Worm (Caenorhabditis elegans) whole organism, L1 larva: Measurements from ENCODE around the gene K04C1.3.

Experiments used
- Y116A8C.19 ChIP-seq: sonication (generic microtip); optimal IDR thresholded peaks from 2 replicates; lab custom pipeline; 2016; ENCODE audit warnings: missing compliant biosample characterization, missing genetic modification characterization, borderline replicate concordance
- dsc-1 ChIP-seq: sonication (generic microtip); optimal IDR thresholded peaks from 2 replicates; lab custom pipeline; 2016; ENCODE audit warnings: mild to moderate bottlenecking, missing genetic modification characterization, missing compliant biosample characterization
- egl-27 ChIP-seq, 2 experiments: fragments of 150-350 bp in 1 of 2; sonication (generic microtip); optimal IDR thresholded peaks; 3 replicates each; lab custom pipeline; 2017 to 2018; ENCODE audit warnings: missing biosample characterization in 2 of 2, missing genetic modification characterization in 2 of 2, missing genetic modification reagents in 2 of 2
- fos-1 ChIP-seq: fragments of 150-350 bp; optimal IDR thresholded peaks from 2 replicates; lab custom pipeline; 2014; ENCODE audit warnings: missing biosample characterization, missing genetic modification characterization
- lir-3 ChIP-seq: sonication (generic microtip); optimal IDR thresholded peaks from 2 replicates; lab custom pipeline; 2016; ENCODE audit warnings: mild to moderate bottlenecking, missing genetic modification characterization, moderate library complexity, missing compliant biosample characterization; ENCODE audit not compliant: poor library complexity
- mdl-1 ChIP-seq, 2 experiments: fragments of 150-350 bp; optimal IDR thresholded peaks; 2 replicates each; lab custom pipeline; 2014 to 2017; ENCODE audit warnings: missing biosample characterization in 2 of 2, missing genetic modification characterization in 2 of 2, inconsistent platforms in 1 of 2
- nhr-11 ChIP-seq: fragments of 150-350 bp; optimal IDR thresholded peaks from 2 replicates; lab custom pipeline; 2014; ENCODE audit warnings: missing biosample characterization, missing genetic modification characterization
- nhr-12 ChIP-seq: sonication (generic microtip); optimal IDR thresholded peaks from 2 replicates; lab custom pipeline; 2017; ENCODE audit warnings: missing biosample characterization, missing genetic modification characterization
- nhr-76 ChIP-seq: sonication (generic microtip); optimal IDR thresholded peaks from 2 replicates; lab custom pipeline; 2017; ENCODE audit warnings: missing biosample characterization, missing genetic modification characterization
- pag-3 ChIP-seq: sonication (generic microtip); optimal IDR thresholded peaks from 2 replicates; lab custom pipeline; 2017; ENCODE audit warnings: missing genetic modification characterization, mild to moderate bottlenecking, missing compliant biosample characterization, antibody characterized with exemption, borderline replicate concordance; ENCODE audit not compliant: insufficient read depth
- sptf-1 ChIP-seq: fragments of 150-350 bp; optimal IDR thresholded peaks from 2 replicates; lab custom pipeline; 2014; ENCODE audit warnings: missing biosample characterization, missing genetic modification characterization
- vab-15 ChIP-seq: sonication (generic microtip); optimal IDR thresholded peaks from 2 replicates; lab custom pipeline; 2017; ENCODE audit warnings: missing genotype, mild to moderate bottlenecking, missing genetic modification characterization, missing compliant biosample characterization
- xbp-1 ChIP-seq: sonication (generic microtip); optimal IDR thresholded peaks from 2 replicates; lab custom pipeline; 2016; ENCODE audit warnings: missing genetic modification characterization, missing compliant biosample characterization
- ztf-4 ChIP-seq: fragments of 150-350 bp; optimal IDR thresholded peaks from 2 replicates; lab custom pipeline; 2014; ENCODE audit warnings: missing biosample characterization, missing genetic modification characterization

DNA sequence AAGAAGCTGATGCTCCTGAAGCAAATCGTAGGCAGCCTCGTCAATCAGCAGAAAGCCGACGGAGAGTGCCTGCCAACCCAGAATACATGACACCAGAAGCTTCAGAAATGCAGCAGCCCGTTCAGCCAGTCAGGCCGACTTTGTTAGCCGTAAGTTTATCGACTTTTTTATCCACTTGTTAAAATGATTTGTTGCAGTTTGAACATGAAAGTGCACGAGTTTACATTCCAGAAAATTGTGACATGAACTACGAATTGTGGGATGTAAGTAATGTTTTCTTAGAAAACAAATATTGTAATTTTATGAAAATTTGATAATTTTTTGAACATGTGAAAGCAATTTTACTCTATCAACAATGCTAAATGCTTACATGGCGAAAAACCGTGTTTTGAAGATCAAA is 3.0 kb downstream of the K04C1.3 start:
- TF ChIP-seq nhr-76 (tag; lab: Kevin White, UChicago) (no peak), egl-27 (tag; optimal IDR thresholded peaks at IDR 0.05; lab: Kevin White, UChicago) (no peak), fos-1 (tag; lab: Kevin White, UChicago) (no peak), ztf-4 (tag; lab: Kevin White, UChicago) (no peak), nhr-12 (tag; lab: Kevin White, UChicago) (no peak), sptf-1 (tag; lab: Kevin White, UChicago) (no peak), mdl-1 (tag; optimal IDR thresholded peaks at IDR 0.05; lab: Kevin White, UChicago) (no peak), nhr-11 (tag; lab: Kevin White, UChicago) (no peak), dsc-1 (tag; lab: Kevin White, UChicago) (no peak), lir-3 (tag; lab: Kevin White, UChicago) (no peak), vab-15 (tag; lab: Kevin White, UChicago) (no peak), xbp-1 (tag; lab: Kevin White, UChicago) (no peak), Y116A8C.19 (no peak), pag-3 (tag; lab: Kevin White, UChicago) (no peak)
